Fruit fly (Drosophila melanogaster) whole organism, wandering third instar larva: Measurements from ENCODE around the gene Awh.

Experiments used
- Abd-B ChIP-seq: fragments of >200 bp; optimal IDR thresholded peaks from 2 replicates; lab custom pipeline; 2017; ENCODE audit warnings: missing biosample characterization, missing genetic modification characterization
- CG32264 ChIP-seq: fragments of 200-800 bp; sonication (Bioruptor generic); optimal IDR thresholded peaks from 2 replicates; lab custom pipeline; 2016; ENCODE audit warnings: missing biosample characterization, missing genetic modification characterization
- CG9705 ChIP-seq: fragments of 200-800 bp; sonication (Bioruptor generic); optimal IDR thresholded peaks from 2 replicates; lab custom pipeline; 2018; ENCODE audit warnings: missing biosample characterization, mild to moderate bottlenecking, missing genetic modification characterization
- CrebA ChIP-seq: fragments of 200-800 bp; sonication (Bioruptor generic); optimal IDR thresholded peaks from 2 replicates; lab custom pipeline; 2016; ENCODE audit warnings: missing biosample characterization, mild to moderate bottlenecking, missing genetic modification characterization, borderline replicate concordance
- Dfd ChIP-seq: fragments of >200 bp; optimal IDR thresholded peaks from 2 replicates; lab custom pipeline; 2017; ENCODE audit warnings: missing biosample characterization, missing genetic modification characterization
- Dif ChIP-seq: fragments of 200-275, 200-300 bp; sonication (Bioruptor generic); optimal IDR thresholded peaks from 2 replicates; lab custom pipeline; 2018; ENCODE audit warnings: missing biosample characterization, missing genetic modification characterization; ENCODE audit not compliant: partially characterized antibody
- GATAd ChIP-seq: sonication (Bioruptor generic); optimal IDR thresholded peaks from 2 replicates; lab custom pipeline; 2016; ENCODE audit warnings: missing biosample characterization, missing genetic modification characterization
- HLH106 ChIP-seq: fragments of 200-800 bp; optimal IDR thresholded peaks from 3 replicates; lab custom pipeline; 2019; ENCODE audit warnings: missing biosample characterization, mild to moderate bottlenecking, missing genetic modification characterization, moderate library complexity
- Hnf4 ChIP-seq: fragments of 200-800 bp; sonication (Bioruptor generic); optimal IDR thresholded peaks from 2 replicates; lab custom pipeline; 2016; ENCODE audit warnings: missing biosample characterization, mild to moderate bottlenecking, missing genetic modification characterization
- Hr78 ChIP-seq: fragments of >200 bp; optimal IDR thresholded peaks from 2 replicates; lab custom pipeline; 2017; ENCODE audit warnings: missing biosample characterization, missing genetic modification characterization
- Hr83 ChIP-seq: fragments of 200-300 bp; sonication (Bioruptor generic); optimal IDR thresholded peaks from 2 replicates; lab custom pipeline; 2016; ENCODE audit warnings: missing biosample characterization, mild to moderate bottlenecking, missing genetic modification characterization, moderate library complexity; ENCODE audit not compliant: poor library complexity, severe bottlenecking
- Jra ChIP-seq: sonication (Bioruptor generic); optimal IDR thresholded peaks from 2 replicates; lab custom pipeline; 2016; ENCODE audit warnings: missing biosample characterization, missing genetic modification characterization
- Mio ChIP-seq: sonication (Bioruptor generic); optimal IDR thresholded peaks from 2 replicates; lab custom pipeline; 2016; ENCODE audit warnings: missing biosample characterization, missing genetic modification characterization
- Myc ChIP-seq: fragments of >200 bp; optimal IDR thresholded peaks from 2 replicates; lab custom pipeline; 2017
- OdsH ChIP-seq: fragments of 200-800 bp; sonication (Bioruptor generic); optimal IDR thresholded peaks from 2 replicates; lab custom pipeline; 2016; ENCODE audit warnings: missing biosample characterization, mild to moderate bottlenecking, missing genetic modification characterization
- Rel ChIP-seq, 2 experiments: fragments of 200-800 bp; sonication (Bioruptor generic) in 1 of 2; optimal IDR thresholded peaks; 2 replicates in 1 of 2; 3 replicates in 1 of 2; lab custom pipeline; 2016 to 2019; ENCODE audit warnings: mild to moderate bottlenecking in 2 of 2, missing biosample characterization in 2 of 2, missing genetic modification characterization in 2 of 2, moderate library complexity in 1 of 2
- Sp1 ChIP-seq: fragments of 200-800 bp; sonication (Bioruptor generic); optimal IDR thresholded peaks from 3 replicates; lab custom pipeline; 2019; ENCODE audit warnings: missing biosample characterization, mild to moderate bottlenecking, missing genetic modification characterization, moderate library complexity
- Vsx2 ChIP-seq: fragments of 200-300, 225-300 bp; sonication (Bioruptor generic); optimal IDR thresholded peaks from 2 replicates; lab custom pipeline; 2018; ENCODE audit warnings: missing biosample characterization, missing genetic modification characterization; ENCODE audit not compliant: partially characterized antibody
- br ChIP-seq: fragments of 200-800 bp; sonication (Bioruptor generic); optimal IDR thresholded peaks from 2 replicates; lab custom pipeline; 2016; ENCODE audit warnings: missing biosample characterization, missing genetic modification characterization
- brk ChIP-seq: fragments of 200-800 bp; sonication (Bioruptor generic); optimal IDR thresholded peaks from 2 replicates; lab custom pipeline; 2016; ENCODE audit warnings: missing biosample characterization, mild to moderate bottlenecking, missing genetic modification characterization
- dmrt93B ChIP-seq: fragments of 200-800 bp; sonication (Bioruptor generic); optimal IDR thresholded peaks from 2 replicates; lab custom pipeline; 2018; ENCODE audit warnings: missing biosample characterization, mild to moderate bottlenecking, missing genetic modification characterization
- dsf ChIP-seq: sonication (Bioruptor generic); optimal IDR thresholded peaks from 2 replicates; lab custom pipeline; 2016; ENCODE audit warnings: missing biosample characterization, missing genetic modification characterization, borderline replicate concordance
- ey ChIP-seq: fragments of 200-800 bp; sonication (Bioruptor generic); optimal IDR thresholded peaks from 2 replicates; lab custom pipeline; 2016; ENCODE audit warnings: missing biosample characterization, missing genetic modification characterization
- foxo ChIP-seq, 2 experiments: fragments of 200-800 bp; sonication (Bioruptor generic); optimal IDR thresholded peaks; 2 replicates in 1 of 2; 3 replicates in 1 of 2; lab custom pipeline; 2016 to 2017; ENCODE audit warnings: missing biosample characterization in 2 of 2, missing genetic modification characterization in 2 of 2
- fru ChIP-seq: fragments of 200-800 bp; sonication (Bioruptor generic); optimal IDR thresholded peaks from 3 replicates; lab custom pipeline; 2016; ENCODE audit warnings: missing biosample characterization, mild to moderate bottlenecking, missing genetic modification characterization
- h ChIP-seq: fragments of 200-800 bp; sonication (Bioruptor generic); optimal IDR thresholded peaks from 3 replicates; lab custom pipeline; 2016; ENCODE audit warnings: missing biosample characterization, mild to moderate bottlenecking, missing genetic modification characterization
- lola ChIP-seq: fragments of >200 bp; optimal IDR thresholded peaks from 2 replicates; lab custom pipeline; 2017; ENCODE audit warnings: missing biosample characterization, missing genetic modification characterization
- pan ChIP-seq: fragments of >200 bp; optimal IDR thresholded peaks from 2 replicates; lab custom pipeline; 2017
- psq ChIP-seq: fragments of 200-800 bp; sonication (Bioruptor generic); optimal IDR thresholded peaks from 3 replicates; lab custom pipeline; 2017; ENCODE audit warnings: missing biosample characterization, mild to moderate bottlenecking, missing genetic modification characterization, moderate library complexity
- rgr ChIP-seq: fragments of 200-800 bp; sonication (Bioruptor generic); optimal IDR thresholded peaks from 3 replicates; lab custom pipeline; 2016; ENCODE audit warnings: missing biosample characterization, mild to moderate bottlenecking, missing genetic modification characterization
- sage ChIP-seq: fragments of 200-800 bp; sonication (Bioruptor generic); optimal IDR thresholded peaks from 2 replicates; lab custom pipeline; 2016; ENCODE audit warnings: missing biosample characterization, mild to moderate bottlenecking, missing genetic modification characterization
- sv ChIP-seq: fragments of 200-800 bp; sonication (Bioruptor generic); optimal IDR thresholded peaks from 3 replicates; lab custom pipeline; 2016; ENCODE audit warnings: missing biosample characterization, missing genetic modification characterization
- tai ChIP-seq: sonication (Bioruptor generic); optimal IDR thresholded peaks from 2 replicates; lab custom pipeline; 2016; ENCODE audit warnings: missing biosample characterization, missing genetic modification characterization
- usp ChIP-seq: fragments of >200 bp; optimal IDR thresholded peaks from 2 replicates; lab custom pipeline; 2017; ENCODE audit warnings: missing biosample characterization, missing genetic modification characterization
- woc ChIP-seq: sonication (Bioruptor generic); optimal IDR thresholded peaks from 2 replicates; lab custom pipeline; 2016; ENCODE audit warnings: missing biosample characterization, mild to moderate bottlenecking, missing genetic modification characterization

The Awh gene

DNA sequence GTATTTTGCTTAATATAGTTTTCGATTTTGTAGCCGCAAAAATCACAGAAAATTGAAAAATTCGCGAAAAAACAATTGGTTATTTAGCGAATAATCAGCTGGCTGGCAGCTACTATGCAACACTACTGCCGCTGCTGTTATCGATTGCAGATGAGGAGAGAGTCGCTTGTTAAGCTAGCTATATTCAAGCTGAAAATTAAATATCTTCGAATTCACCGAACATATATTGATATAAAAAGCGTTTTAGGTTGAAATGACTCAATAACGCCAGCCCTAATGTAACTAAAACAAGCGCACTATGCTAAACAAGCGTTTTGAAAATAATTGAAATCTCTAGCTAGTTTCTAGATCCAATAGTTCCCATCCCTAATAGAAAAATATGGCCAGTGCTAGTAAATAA, 39.7 kb upstream of the Awh start, which contains the start of the genes CG32264, ntc and IntS10 (continued):
- no peak for TF ChIP-seq Dfd

DNA sequence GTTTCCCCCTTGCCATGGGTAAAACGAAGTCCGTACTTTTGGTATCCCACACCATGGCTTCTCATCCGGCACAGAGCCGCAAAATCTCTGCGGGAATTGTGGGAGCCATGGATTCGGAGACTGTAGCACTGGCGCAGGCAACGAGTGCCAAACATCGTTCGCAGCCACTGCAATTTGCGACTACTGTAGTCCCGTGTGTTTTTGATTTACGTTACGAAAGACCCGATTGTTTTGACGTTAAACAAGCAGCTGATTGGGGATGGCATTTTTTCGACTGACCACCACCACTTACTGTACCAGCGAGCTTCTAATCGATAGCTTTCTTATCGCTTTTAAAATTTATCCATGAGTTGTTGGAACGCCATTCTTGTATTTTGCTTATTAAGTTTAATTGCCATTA, 36.1 kb upstream of the Awh start, which contains the start of gene CG32262:
CG32262 (minus strand) TSS at position 254 of the 400 bp plus-strand sequence.
- no peak for TF ChIP-seq CG9705 (GFP tag; lab: Kevin White, UChicago)
- no peak for TF ChIP-seq Abd-B (GFP tag; lab: Kevin White, UChicago)
- TF ChIP-seq Mio (GFP tag; lab: Kevin White, UChicago) = no peak
- no peak for TF ChIP-seq Rel (GFP tag; optimal IDR thresholded peaks at IDR 0.05; lab: Kevin White, UChicago)
- no peak for TF ChIP-seq Rel (tag; optimal IDR thresholded peaks at IDR 0.05; lab: Kevin White, UChicago)
- no peak for TF ChIP-seq foxo (GFP tag; optimal IDR thresholded peaks at IDR 0.05; lab: Kevin White, UChicago)
- no peak for TF ChIP-seq Myc
- TF ChIP-seq Hnf4 (GFP tag; lab: Kevin White, UChicago) = no peak
- no peak for TF ChIP-seq usp (GFP tag; lab: Kevin White, UChicago)
- TF ChIP-seq dsf (GFP tag; lab: Kevin White, UChicago) = no peak
- no peak for TF ChIP-seq br (GFP tag; lab: Kevin White, UChicago)
- TF ChIP-seq Dif (GFP tag; lab: Kevin White, UChicago) = no peak
- no peak for TF ChIP-seq OdsH (GFP tag; lab: Kevin White, UChicago)
- TF ChIP-seq woc (GFP tag; lab: Kevin White, UChicago) = no peak
- TF ChIP-seq Jra (GFP tag; lab: Kevin White, UChicago) = no peak
- TF ChIP-seq rgr (GFP tag; lab: Kevin White, UChicago) = no peak
- no peak for TF ChIP-seq Hr78 (GFP tag; lab: Kevin White, UChicago)
- TF ChIP-seq Dfd = no peak
- TF ChIP-seq, all 38 proteins: peak for 0

DNA sequence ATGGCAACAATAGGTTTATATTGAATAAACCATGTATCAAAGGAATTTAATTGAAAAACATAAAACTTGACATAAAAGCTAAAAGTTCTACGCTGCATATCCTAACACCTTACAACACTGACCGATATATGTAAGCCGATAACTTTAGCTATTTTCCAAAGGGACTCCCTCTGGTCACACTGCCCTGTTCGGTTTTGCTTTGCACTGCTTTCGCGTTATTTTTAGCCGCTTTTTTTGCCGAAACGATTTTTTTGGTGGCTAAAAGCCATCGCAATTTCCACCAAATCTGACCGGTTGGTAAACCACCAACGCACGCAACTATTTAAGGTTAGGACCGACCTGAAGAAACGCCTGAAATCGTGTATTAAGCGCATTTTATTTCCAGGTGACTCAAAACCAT, 34.9 kb upstream of the Awh start, which contains the start of the genes CG32263 and PIG-B:
CG32263 (minus strand) TSS at position 26 of the 400 bp plus-strand sequence.
PIG-B (plus strand) TSS at position 175 of the 400 bp plus-strand sequence.
- TF ChIP-seq sage (GFP tag; lab: Kevin White, UChicago) = no peak
- no peak for TF ChIP-seq ey (GFP tag; lab: Kevin White, UChicago)
- no peak for TF ChIP-seq Hr83 (GFP tag; lab: Kevin White, UChicago)
- no peak for TF ChIP-seq br (GFP tag; lab: Kevin White, UChicago)
- TF ChIP-seq HLH106 (tag; lab: Kevin White, UChicago) = no peak
- peak; percentile 78 for TF ChIP-seq psq
- TF ChIP-seq Myc = peak; percentile 4
- TF ChIP-seq dmrt93B = no peak
- no peak for TF ChIP-seq woc (GFP tag; lab: Kevin White, UChicago)
- TF ChIP-seq GATAd (GFP tag; lab: Kevin White, UChicago) = no peak
- TF ChIP-seq pan (lab: Kevin White, UChicago) = no peak
- TF ChIP-seq fru (GFP tag; lab: Kevin White, UChicago) = no peak

dm6 chr3L:3814010-3814833, 31.8 kb upstream of the Awh start, which contains the start of gene Scsalpha1:
Scsalpha1 (plus strand) TSS chr3L:3814211.
- TF ChIP-seq ey (GFP tag; lab: Kevin White, UChicago) = peak; percentile 52
- no peak for TF ChIP-seq fru (GFP tag; lab: Kevin White, UChicago)
- no peak for TF ChIP-seq Rel (GFP tag; optimal IDR thresholded peaks at IDR 0.05; lab: Kevin White, UChicago)
- peak; percentile 27 for TF ChIP-seq Rel (tag; optimal IDR thresholded peaks at IDR 0.05; lab: Kevin White, UChicago)
- TF ChIP-seq tai = no peak
- TF ChIP-seq foxo (GFP tag; optimal IDR thresholded peaks at IDR 0.05; lab: Kevin White, UChicago) = peak in 1 of 2 experiments; percentile 28
- TF ChIP-seq Myc = peak; percentile 21
- no peak for TF ChIP-seq br (GFP tag; lab: Kevin White, UChicago)
- no peak for TF ChIP-seq CrebA (GFP tag; lab: Kevin White, UChicago)
- peak; percentile 23 for TF ChIP-seq dsf (GFP tag; lab: Kevin White, UChicago)
- TF ChIP-seq brk (GFP tag; lab: Kevin White, UChicago) = no peak
- TF ChIP-seq sage (GFP tag; lab: Kevin White, UChicago) = no peak
- no peak for TF ChIP-seq usp (GFP tag; lab: Kevin White, UChicago)
- peak; percentile 98 for TF ChIP-seq Vsx2 (GFP tag; lab: Kevin White, UChicago)
- TF ChIP-seq Dif (GFP tag; lab: Kevin White, UChicago) = no peak
- TF ChIP-seq woc (GFP tag; lab: Kevin White, UChicago) = peak; percentile 49
- peak; percentile 41 for TF ChIP-seq HLH106 (tag; lab: Kevin White, UChicago)
- peak; percentile 41 for TF ChIP-seq Jra (GFP tag; lab: Kevin White, UChicago)
- no peak for TF ChIP-seq Abd-B (GFP tag; lab: Kevin White, UChicago)
- TF ChIP-seq Hnf4 (GFP tag; lab: Kevin White, UChicago) = peak; percentile 65
- TF ChIP-seq Dfd = no peak
- TF ChIP-seq sv (GFP tag; lab: Kevin White, UChicago) = no peak
- TF ChIP-seq h (GFP tag; lab: Kevin White, UChicago) = no peak
- TF ChIP-seq psq = peak; percentile 38
- peak; percentile 88 for TF ChIP-seq Hr83 (GFP tag; lab: Kevin White, UChicago)
- no peak for TF ChIP-seq Mio (GFP tag; lab: Kevin White, UChicago)
- no peak for TF ChIP-seq lola (GFP tag; lab: Kevin White, UChicago)
- peak; percentile 54 for TF ChIP-seq OdsH (GFP tag; lab: Kevin White, UChicago)
- TF ChIP-seq rgr (GFP tag; lab: Kevin White, UChicago) = peak; percentile 54
- peak; percentile 16 for TF ChIP-seq Sp1 (GFP tag; lab: Kevin White, UChicago)
- TF ChIP-seq CG32264 = no peak
